Worm (Caenorhabditis elegans) whole organism, early embryonic: ENCODE data around the gene mmcm-1.

ENCODE experiments used
- scrt-1 ChIP-seq: fragments of 200-800 bp; sonication (Bioruptor generic); IDR thresholded peaks from 2 replicates; pipeline ENCODE4 v1.3.6; 2022; ENCODE audit warnings: missing genetic modification characterization, missing compliant biosample characterization
- tbx-37 ChIP-seq: fragments of 200-800 bp; sonication (Bioruptor generic); conservative IDR thresholded peaks from 2 replicates; pipeline ENCODE4 v1.3.6; 2022; ENCODE audit warnings: missing genetic modification reagents, missing genetic modification characterization, missing compliant biosample characterization

The mmcm-1 gene

DNA sequence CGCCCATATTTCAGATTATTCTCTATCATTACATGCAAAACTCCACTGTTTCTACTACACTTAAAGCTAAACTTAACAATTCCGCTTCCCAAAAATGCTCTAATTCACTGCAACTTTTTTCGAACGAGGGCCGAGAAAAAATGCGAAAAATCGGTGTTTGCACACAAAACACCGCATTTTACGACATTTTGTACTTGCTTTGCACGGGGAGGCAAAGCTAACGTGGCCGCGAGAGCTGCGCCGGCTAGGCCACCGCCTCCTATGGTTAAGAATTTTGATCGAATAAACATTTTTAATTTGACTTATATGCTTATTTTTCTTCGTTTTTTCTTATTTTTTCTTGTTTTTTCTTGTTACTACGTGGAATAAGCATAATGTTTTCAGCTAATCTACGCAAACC lies 52.6 kb downstream of the mmcm-1 start:
- TF ChIP-seq tbx-37 (peak; percentile 63), scrt-1 (0 out of 2 replicates have a peak, but pooled peaks have one; percentile 47)
